Worm (Caenorhabditis elegans) whole organism, mixed stage, embryonic: Measurements from ENCODE around the gene srz-79.

Experiments
- M03D4.4 ChIP-seq: sonication (generic microtip); optimal IDR thresholded peaks from 2 replicates; lab custom pipeline; 2017; ENCODE audit warnings: mild to moderate bottlenecking, missing genetic modification characterization, missing compliant biosample characterization
- bed-3 ChIP-seq: fragments of 200-800 bp; sonication (Bioruptor generic); optimal IDR thresholded peaks from 3 replicates; lab custom pipeline; 2018; ENCODE audit warnings: mild to moderate bottlenecking, missing genetic modification characterization, moderate library complexity, missing compliant biosample characterization
- ceh-39 ChIP-seq: fragments of 150-350 bp; optimal IDR thresholded peaks from 2 replicates; lab custom pipeline; 2014; ENCODE audit warnings: missing biosample characterization, missing genetic modification characterization
- ceh-43 ChIP-seq: fragments of 200-800 bp; sonication (Bioruptor generic); optimal IDR thresholded peaks from 2 replicates; lab custom pipeline; 2018; ENCODE audit warnings: mild to moderate bottlenecking, missing genetic modification characterization, moderate library complexity, missing compliant biosample characterization
- ceh-83 ChIP-seq: fragments of 200-800 bp; sonication (Bioruptor generic); optimal IDR thresholded peaks from 2 replicates; lab custom pipeline; 2018; ENCODE audit warnings: mild to moderate bottlenecking, missing genetic modification characterization, missing compliant biosample characterization
- ces-1 ChIP-seq: fragments of 150-350 bp; optimal IDR thresholded peaks from 2 replicates; lab custom pipeline; 2014; ENCODE audit warnings: missing biosample characterization, missing genetic modification reagents, missing genetic modification characterization
- cnd-1 ChIP-seq: fragments of 200-800 bp; sonication (Bioruptor generic); optimal IDR thresholded peaks from 2 replicates; lab custom pipeline; 2018; ENCODE audit warnings: mild to moderate bottlenecking, missing genetic modification characterization, missing compliant biosample characterization
- drap-1 ChIP-seq: fragments of 200-800 bp; sonication (Bioruptor generic); optimal IDR thresholded peaks from 3 replicates; lab custom pipeline; 2018; ENCODE audit warnings: mild to moderate bottlenecking, missing genetic modification characterization, missing compliant biosample characterization
- elt-1 ChIP-seq: sonication (generic microtip); optimal IDR thresholded peaks from 2 replicates; lab custom pipeline; 2017; ENCODE audit warnings: missing genetic modification characterization, mild to moderate bottlenecking, missing compliant biosample characterization, antibody characterized with exemption, moderate library complexity, borderline replicate concordance; ENCODE audit not compliant: insufficient read depth
- elt-3 ChIP-seq: fragments of 150-350 bp; optimal IDR thresholded peaks from 2 replicates; lab custom pipeline; 2014; ENCODE audit warnings: missing biosample characterization, missing genetic modification characterization
- flh-1 ChIP-seq: fragments of 200-800 bp; sonication (Bioruptor generic); optimal IDR thresholded peaks from 2 replicates; lab custom pipeline; 2018; ENCODE audit warnings: mild to moderate bottlenecking, missing genetic modification characterization, moderate library complexity, missing compliant biosample characterization
- ham-2 ChIP-seq: fragments of 200-800 bp; sonication (Bioruptor generic); optimal IDR thresholded peaks from 2 replicates; lab custom pipeline; 2018; ENCODE audit warnings: mild to moderate bottlenecking, missing genetic modification characterization, missing compliant biosample characterization
- hlh-1 ChIP-seq: fragments of 150-350 bp; optimal IDR thresholded peaks from 2 replicates; lab custom pipeline; 2014; ENCODE audit warnings: missing biosample characterization, missing genetic modification reagents, missing genetic modification characterization
- lin-13 ChIP-seq: fragments of 150-350 bp; optimal IDR thresholded peaks from 2 replicates; lab custom pipeline; 2014; ENCODE audit warnings: missing biosample characterization, missing genetic modification characterization
- lin-32 ChIP-seq: fragments of 200-800 bp; sonication (Bioruptor generic); optimal IDR thresholded peaks from 2 replicates; lab custom pipeline; 2018; ENCODE audit warnings: mild to moderate bottlenecking, missing genetic modification characterization, missing compliant biosample characterization
- lsy-2 ChIP-seq: fragments of 150-350 bp; optimal IDR thresholded peaks from 2 replicates; lab custom pipeline; 2014; ENCODE audit warnings: missing biosample characterization, missing genetic modification characterization
- mab-5 ChIP-seq: fragments of 150-350 bp; optimal IDR thresholded peaks from 2 replicates; lab custom pipeline; 2014; ENCODE audit warnings: missing biosample characterization, missing genetic modification characterization
- mep-1 ChIP-seq: fragments of 150-350 bp; optimal IDR thresholded peaks from 2 replicates; lab custom pipeline; 2017; ENCODE audit warnings: missing biosample characterization, missing genetic modification reagents, missing genetic modification characterization, inconsistent platforms
- mls-2 ChIP-seq: sonication (generic microtip); optimal IDR thresholded peaks from 2 replicates; lab custom pipeline; 2016; ENCODE audit warnings: mild to moderate bottlenecking, missing genetic modification characterization, moderate library complexity, missing compliant biosample characterization
- nhr-12 ChIP-seq: fragments of 150-350 bp; optimal IDR thresholded peaks from 2 replicates; lab custom pipeline; 2014; ENCODE audit warnings: missing biosample characterization, missing genetic modification characterization
- nhr-2 ChIP-seq: fragments of 150-350 bp; optimal IDR thresholded peaks from 2 replicates; lab custom pipeline; 2014; ENCODE audit warnings: missing biosample characterization, missing genetic modification characterization
- nhr-28 ChIP-seq: fragments of 150-350 bp; optimal IDR thresholded peaks from 2 replicates; lab custom pipeline; 2014; ENCODE audit warnings: missing biosample characterization, missing genetic modification characterization
- nhr-76 ChIP-seq: sonication (generic microtip); optimal IDR thresholded peaks from 2 replicates; lab custom pipeline; 2017; ENCODE audit warnings: missing biosample characterization, missing genetic modification characterization
- pha-4 ChIP-seq: fragments of 150-350 bp; optimal IDR thresholded peaks from 2 replicates; lab custom pipeline; 2018; ENCODE audit warnings: missing biosample characterization, missing genetic modification reagents, missing genetic modification characterization
- sem-2 ChIP-seq: fragments of 200-800 bp; sonication (Bioruptor generic); optimal IDR thresholded peaks from 2 replicates; lab custom pipeline; 2018; ENCODE audit warnings: mild to moderate bottlenecking, missing genetic modification characterization, missing compliant biosample characterization
- snpc-4 ChIP-seq: fragments of 150-350 bp; optimal IDR thresholded peaks from 2 replicates; lab custom pipeline; 2014; ENCODE audit warnings: missing biosample characterization, missing genetic modification characterization
- sptf-1 ChIP-seq: sonication (generic microtip); optimal IDR thresholded peaks from 2 replicates; lab custom pipeline; 2017; ENCODE audit warnings: mild to moderate bottlenecking, missing genetic modification characterization, moderate library complexity, missing compliant biosample characterization
- tbx-8 ChIP-seq: fragments of 200-800 bp; sonication (Bioruptor generic); optimal IDR thresholded peaks from 2 replicates; lab custom pipeline; 2018; ENCODE audit warnings: mild to moderate bottlenecking, missing genetic modification characterization, moderate library complexity, missing compliant biosample characterization
- unc-120 ChIP-seq: sonication (generic microtip); optimal IDR thresholded peaks from 2 replicates; lab custom pipeline; 2017; ENCODE audit warnings: missing genetic modification characterization, missing compliant biosample characterization; ENCODE audit not compliant: poor library complexity, severe bottlenecking
- zip-8 ChIP-seq: fragments of 150-350 bp; optimal IDR thresholded peaks from 2 replicates; lab custom pipeline; 2014; ENCODE audit warnings: missing biosample characterization, missing genetic modification characterization
- ztf-11 ChIP-seq: fragments of 150-350 bp; optimal IDR thresholded peaks from 2 replicates; lab custom pipeline; 2014; ENCODE audit warnings: missing biosample characterization, missing genetic modification characterization

srz-79 gene

DNA sequence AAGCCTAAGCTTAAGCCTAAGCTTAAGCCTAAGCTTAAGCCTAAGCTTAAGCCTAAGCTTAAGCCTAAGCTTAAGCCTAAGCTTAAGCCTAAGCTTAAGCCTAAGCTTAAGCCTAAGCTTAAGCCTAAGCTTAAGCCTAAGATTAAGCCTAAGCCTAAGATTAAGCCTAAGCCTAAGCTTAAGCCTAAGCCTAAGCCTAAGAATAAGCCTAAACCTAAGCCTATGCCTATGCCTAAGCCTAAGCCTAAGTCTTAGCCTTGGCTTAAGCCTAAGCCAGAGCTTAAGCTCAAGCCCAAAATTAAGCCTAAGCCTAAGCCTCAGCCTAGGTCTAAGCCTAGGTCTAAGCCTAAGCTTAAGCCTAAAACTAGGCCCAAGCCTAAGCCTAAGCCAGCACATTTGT is 38.0 kb upstream of the srz-79 start:
- peak; percentile 71 for TF ChIP-seq ham-2 (GFP tag; lab: Kevin White, UChicago)

DNA sequence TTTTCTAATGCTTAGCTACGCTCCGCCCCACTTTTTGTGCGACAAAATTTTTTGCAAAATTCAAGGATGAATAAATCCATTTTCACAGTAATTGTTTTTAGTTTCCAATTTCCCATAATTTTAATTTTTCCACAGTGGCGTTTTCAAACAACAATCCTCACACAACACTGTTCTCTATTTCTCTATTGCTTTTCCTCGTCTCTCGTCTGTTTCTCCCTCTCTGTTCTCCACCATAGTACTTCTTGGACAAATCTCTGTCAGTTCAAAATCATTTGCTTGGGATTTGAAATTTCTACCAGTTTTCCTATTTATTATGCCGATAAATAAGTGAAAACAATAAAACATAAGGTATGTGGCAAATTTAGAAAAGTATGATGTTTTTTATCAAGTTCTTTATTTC is 30.2 kb upstream of the srz-79 start, which contains the start of gene F58E2.4:
F58E2.4 (plus strand) TSS at position 134 of the 400 bp plus-strand sequence.
- TF ChIP-seq cnd-1 (tag; lab: Kevin White, UChicago): no peak
- TF ChIP-seq mep-1: no peak
- no peak for TF ChIP-seq snpc-4 (tag; lab: Kevin White, UChicago)
- no peak for TF ChIP-seq flh-1 (GFP tag; lab: Kevin White, UChicago)
- TF ChIP-seq nhr-12: no peak
- TF ChIP-seq M03D4.4 (tag; lab: Kevin White, UChicago): no peak
- no peak for TF ChIP-seq lin-32
- TF ChIP-seq ceh-83 (GFP tag; lab: Kevin White, UChicago): no peak
- TF ChIP-seq ham-2 (GFP tag; lab: Kevin White, UChicago): no peak
- no peak for TF ChIP-seq ztf-11 (tag; lab: Kevin White, UChicago)
- no peak for TF ChIP-seq tbx-8 (GFP tag; lab: Kevin White, UChicago)
- no peak for TF ChIP-seq sptf-1 (tag; lab: Kevin White, UChicago)
- TF ChIP-seq sem-2 (GFP tag; lab: Kevin White, UChicago): no peak
- TF ChIP-seq nhr-2 (tag; lab: Kevin White, UChicago): no peak

DNA sequence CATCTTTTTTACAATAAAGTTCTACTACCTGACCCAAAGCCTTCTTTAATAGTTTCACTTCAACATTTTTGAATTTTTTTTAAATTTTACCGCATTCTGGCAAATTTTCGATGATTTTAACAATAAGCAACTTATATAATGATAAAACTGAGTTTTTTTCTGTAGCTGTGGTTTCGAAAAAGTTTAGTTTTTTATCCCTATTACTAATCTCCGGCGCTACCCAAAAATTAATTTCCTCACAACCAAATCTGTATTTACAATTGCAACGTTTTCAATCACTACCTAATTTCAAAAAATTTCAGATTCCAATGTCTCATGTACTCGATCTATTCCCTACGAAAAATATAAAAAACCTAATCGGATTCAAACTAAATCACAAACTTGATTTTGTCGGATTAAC is 26.3 kb upstream of the srz-79 start, which contains the start of gene F58E2.3:
F58E2.3 (plus strand) TSS at position 301 of the 400 bp plus-strand sequence.
- no peak for TF ChIP-seq ceh-43 (GFP tag; lab: Kevin White, UChicago)
- no peak for TF ChIP-seq snpc-4 (tag; lab: Kevin White, UChicago)
- no peak for TF ChIP-seq pha-4 (tag; lab: Kevin White, UChicago)
- TF ChIP-seq tbx-8 (GFP tag; lab: Kevin White, UChicago): no peak
- no peak for TF ChIP-seq nhr-2 (tag; lab: Kevin White, UChicago)
- no peak for TF ChIP-seq nhr-76 (tag; lab: Kevin White, UChicago)
- TF ChIP-seq sptf-1 (tag; lab: Kevin White, UChicago): no peak
- TF ChIP-seq nhr-28: no peak
- TF ChIP-seq bed-3 (GFP tag; lab: Kevin White, UChicago): no peak
- no peak for TF ChIP-seq zip-8
- no peak for TF ChIP-seq ceh-83 (GFP tag; lab: Kevin White, UChicago)
- TF ChIP-seq nhr-12: no peak
- no peak for TF ChIP-seq mep-1
- TF ChIP-seq cnd-1 (tag; lab: Kevin White, UChicago): no peak
- TF ChIP-seq ham-2 (GFP tag; lab: Kevin White, UChicago): no peak
- TF ChIP-seq lin-13 (tag; lab: Kevin White, UChicago): no peak
- TF ChIP-seq M03D4.4 (tag; lab: Kevin White, UChicago): no peak
- TF ChIP-seq hlh-1 (tag; lab: Kevin White, UChicago): no peak
- TF ChIP-seq flh-1 (GFP tag; lab: Kevin White, UChicago): no peak

DNA sequence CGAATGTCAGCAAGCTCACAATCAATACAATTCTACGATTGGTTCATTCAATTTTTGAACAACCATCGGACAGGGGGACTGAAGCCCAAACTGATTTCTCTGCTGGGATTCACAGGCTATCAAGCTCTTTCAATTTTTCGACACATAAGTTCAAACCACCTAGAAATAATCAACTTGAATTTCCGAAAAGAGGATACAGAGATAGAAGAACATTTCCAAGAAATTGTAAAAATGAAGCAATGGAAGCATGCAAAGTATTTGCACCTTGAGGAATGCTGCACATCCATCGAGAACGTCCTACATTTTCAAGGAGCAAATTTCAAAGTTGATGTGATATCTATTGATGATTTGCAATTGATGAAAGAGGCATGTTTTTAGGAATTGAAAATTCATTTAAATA is 25.7 kb upstream of the srz-79 start:
- TF ChIP-seq mab-5 (no peak), nhr-12 (no peak), sem-2 (GFP tag; lab: Kevin White, UChicago) (no peak), cnd-1 (tag; lab: Kevin White, UChicago) (no peak), ceh-39 (tag; lab: Kevin White, UChicago) (no peak), drap-1 (GFP tag; lab: Kevin White, UChicago) (no peak), elt-1 (tag; lab: Kevin White, UChicago) (no peak), nhr-76 (tag; lab: Kevin White, UChicago) (no peak), ztf-11 (tag; lab: Kevin White, UChicago) (no peak), sptf-1 (tag; lab: Kevin White, UChicago) (no peak), lin-13 (tag; lab: Kevin White, UChicago) (no peak), lsy-2 (tag; lab: Kevin White, UChicago) (no peak), mep-1 (no peak), elt-3 (tag; lab: Kevin White, UChicago) (no peak), ceh-83 (GFP tag; lab: Kevin White, UChicago) (no peak), unc-120 (tag; lab: Kevin White, UChicago) (no peak), mls-2 (tag; lab: Kevin White, UChicago) (no peak), hlh-1 (tag; lab: Kevin White, UChicago) (no peak)

DNA sequence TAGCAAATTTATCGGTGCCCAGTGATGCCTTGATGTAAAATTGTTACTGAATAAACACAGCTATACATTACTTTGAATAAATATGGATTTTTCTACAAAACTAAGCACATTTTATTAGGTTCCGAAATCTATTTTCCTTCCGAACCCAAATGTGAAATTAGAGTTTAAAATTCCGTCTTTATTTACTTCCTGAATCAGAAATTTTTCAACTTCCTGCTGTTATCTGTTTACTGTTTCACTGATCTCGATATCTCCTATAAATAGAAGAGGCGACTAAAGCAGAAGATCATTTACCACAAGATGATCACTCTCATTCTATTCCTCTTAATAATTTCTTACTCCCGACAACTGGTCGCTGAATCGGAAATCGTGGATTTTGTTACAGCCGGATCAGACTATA is 23.7 kb upstream of the srz-79 start, which contains the start of gene F58E2.2:
F58E2.2 (plus strand) TSS at position 301 of the 400 bp plus-strand sequence.
- no peak for TF ChIP-seq ces-1 (GFP tag; lab: Kevin White, UChicago)
- TF ChIP-seq, all 35 proteins: peak for 0
